Fruit fly (Drosophila melanogaster): ENCODE data around the gene CG6126.

DNA sequence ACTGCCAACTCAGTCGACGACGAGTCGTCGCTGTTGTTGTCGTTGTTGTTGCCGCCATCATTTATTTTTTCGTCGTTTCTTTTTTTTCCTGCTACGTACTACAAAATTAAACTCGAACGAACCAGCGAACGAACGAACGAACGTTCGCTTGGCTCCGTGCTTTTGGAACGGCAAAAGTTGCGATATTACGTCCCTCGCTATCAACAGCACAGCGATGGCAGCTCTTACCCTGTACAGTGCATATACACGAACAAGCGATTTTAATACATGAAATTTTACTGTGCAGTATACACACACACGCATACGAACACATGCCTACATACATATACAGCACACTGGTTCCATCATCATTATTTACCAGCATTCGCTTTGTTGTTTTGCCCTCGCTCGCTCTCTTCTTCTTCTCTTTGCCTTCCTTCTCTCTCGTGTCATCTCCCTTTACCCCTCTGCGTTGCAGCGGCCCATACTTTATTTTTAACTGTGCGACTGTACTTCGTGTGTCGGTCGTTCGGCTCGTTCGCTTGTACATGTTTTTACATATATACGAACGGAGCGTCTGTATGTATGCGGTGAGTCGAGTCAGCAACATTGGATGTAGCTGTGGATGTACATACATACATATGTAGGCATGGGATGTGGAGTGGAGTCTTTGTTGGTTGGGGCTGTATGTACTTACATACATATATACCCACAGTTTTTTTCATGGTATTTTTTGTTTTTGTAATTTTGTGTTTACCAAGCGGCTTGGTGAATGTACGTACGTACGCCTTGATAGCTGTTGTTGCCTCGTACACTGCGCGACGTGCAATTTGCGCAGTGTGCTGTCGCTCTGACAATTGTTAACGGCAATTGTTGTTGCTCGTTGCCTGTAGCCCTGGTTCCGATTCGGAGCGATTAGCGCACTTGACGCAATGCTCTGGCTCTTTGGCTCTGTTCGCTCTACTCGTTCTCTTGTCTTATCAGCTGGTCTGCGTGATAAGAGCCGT lies 47.2 kb upstream of the CG6126 start:
- TF ChIP-seq psq (optimal IDR thresholded peaks at IDR 0.05) (no peak), pan (optimal IDR thresholded peaks at IDR 0.05) (peak; percentile 62), CG8478 (optimal IDR thresholded peaks at IDR 0.05) (no peak), EcR (GFP tag; optimal IDR thresholded peaks at IDR 0.05) (peak in 1 of 2 experiments; percentile 79), usp (GFP tag; optimal IDR thresholded peaks at IDR 0.05) (no peak)

Measured in whole organism.